Worm (Caenorhabditis elegans) whole organism, L4 larva: ENCODE data around the gene Y57G11C.14.
A peak's percentile ranks its signal among the peaks of the same experiment; 100 is the strongest.
"Not testable (repeated sequence)": the region's sequence is repeated elsewhere in the genome, so short reads cannot be mapped to it uniquely, and the experiment has no call there.

Source experiments
- D1046.2 ChIP-seq: fragments of 200-800 bp; sonication (Bioruptor generic); IDR thresholded peaks from 2 replicates; pipeline ENCODE4 v1.3.6; 2022; ENCODE audit warnings: missing genetic modification characterization, missing compliant biosample characterization
- F10B5.3 ChIP-seq: sonication (generic microtip); optimal IDR thresholded peaks from 2 replicates; lab custom pipeline; 2016; ENCODE audit warnings: mild to moderate bottlenecking, missing genetic modification characterization, missing compliant biosample characterization
- T26A8.4 ChIP-seq: fragments of 200-800 bp; sonication (Bioruptor generic); IDR thresholded peaks from 2 replicates; pipeline ENCODE4 v1.3.6; 2022; ENCODE audit warnings: missing genetic modification characterization, missing compliant biosample characterization
- Y105C5A.15 ChIP-seq: fragments of 200-800 bp; sonication (Bioruptor generic); IDR thresholded peaks from 2 replicates; pipeline ENCODE4 v1.3.6; 2022; ENCODE audit warnings: missing genetic modification characterization, missing compliant biosample characterization
- Y5F2A.4 ChIP-seq: fragments of 200-800 bp; sonication (Bioruptor generic); optimal IDR thresholded peaks from 2 replicates; lab custom pipeline; 2018; ENCODE audit warnings: mild to moderate bottlenecking, missing genetic modification characterization, missing compliant biosample characterization
- aly-2 ChIP-seq: sonication (generic microtip); optimal IDR thresholded peaks from 2 replicates; lab custom pipeline; 2018; ENCODE audit warnings: missing biosample characterization, missing genetic modification characterization
- arid-1 ChIP-seq: fragments of 200-800 bp; sonication (Bioruptor generic); conservative IDR thresholded peaks from 2 replicates; pipeline ENCODE4 v1.3.6; 2022; ENCODE audit warnings: missing genetic modification reagents, missing genetic modification characterization, missing compliant biosample characterization
- ceh-28 ChIP-seq: fragments of 150-350 bp; optimal IDR thresholded peaks from 2 replicates; lab custom pipeline; 2014; ENCODE audit warnings: missing biosample characterization, missing genetic modification reagents, missing genetic modification characterization
- daf-19 ChIP-seq: fragments of 200-800 bp; sonication (Bioruptor generic); conservative IDR thresholded peaks from 2 replicates; pipeline ENCODE4 v1.3.6; 2022; ENCODE audit warnings: missing genetic modification characterization, missing compliant biosample characterization
- daf-8 ChIP-seq: fragments of 200-800 bp; sonication (Bioruptor generic); IDR thresholded peaks from 2 replicates; pipeline ENCODE4 v1.3.6; 2022; ENCODE audit warnings: missing genetic modification characterization, missing compliant biosample characterization
- dmd-8 ChIP-seq: fragments of 200-800 bp; sonication (Bioruptor generic); IDR thresholded peaks from 2 replicates; pipeline ENCODE4 v1.3.6; 2022; ENCODE audit warnings: missing genetic modification characterization, missing compliant biosample characterization
- dmd-9 ChIP-seq: fragments of 200-800 bp; sonication (Bioruptor generic); IDR thresholded peaks from 2 replicates; pipeline ENCODE4 v1.3.6; 2022; ENCODE audit warnings: missing genetic modification reagents, missing genetic modification characterization, missing compliant biosample characterization
- dpl-1 ChIP-seq: fragments of 150-350 bp; optimal IDR thresholded peaks from 2 replicates; lab custom pipeline; 2014; ENCODE audit warnings: missing biosample characterization, missing genetic modification reagents, missing genetic modification characterization
- duxl-1 ChIP-seq: sonication (generic microtip); optimal IDR thresholded peaks from 2 replicates; lab custom pipeline; 2016; ENCODE audit warnings: mild to moderate bottlenecking, missing genetic modification characterization, moderate library complexity, missing compliant biosample characterization; ENCODE audit not compliant: poor library complexity
- egl-43 ChIP-seq: fragments of 200-800 bp; sonication (Bioruptor generic); IDR thresholded peaks from 2 replicates; pipeline ENCODE4 v1.3.6; 2022; ENCODE audit warnings: missing genetic modification reagents, missing genetic modification characterization, missing compliant biosample characterization
- hif-1 ChIP-seq, 2 experiments: sonication (generic microtip); optimal IDR thresholded peaks; 2 replicates each; lab custom pipeline; 2016 to 2017; ENCODE audit warnings: missing compliant biosample characterization in 2 of 2, missing genetic modification characterization in 2 of 2, missing genetic modification reagents in 2 of 2, missing genotype in 2 of 2, mild to moderate bottlenecking in 1 of 2
- hmg-1.1 ChIP-seq: fragments of 200-800 bp; sonication (Bioruptor generic); IDR thresholded peaks from 2 replicates; pipeline ENCODE4 v1.3.6; 2022; ENCODE audit warnings: missing genetic modification reagents, missing genetic modification characterization, missing compliant biosample characterization
- lin-13 ChIP-seq: fragments of 150-350 bp; optimal IDR thresholded peaks from 2 replicates; lab custom pipeline; 2014; ENCODE audit warnings: missing biosample characterization, missing genetic modification reagents, missing genetic modification characterization
- lin-29 ChIP-seq: fragments of 200-800 bp; sonication (Bioruptor generic); IDR thresholded peaks from 2 replicates; pipeline ENCODE4 v1.3.6; 2022; ENCODE audit warnings: missing genetic modification reagents, missing genetic modification characterization, missing compliant biosample characterization
- lin-38 ChIP-seq: fragments of 200-800 bp; sonication (Bioruptor generic); IDR thresholded peaks from 2 replicates; pipeline ENCODE4 v1.3.6; 2022; ENCODE audit warnings: missing genetic modification reagents, missing genetic modification characterization, missing compliant biosample characterization
- lir-3 ChIP-seq: sonication (generic microtip); optimal IDR thresholded peaks from 2 replicates; lab custom pipeline; 2016; ENCODE audit warnings: mild to moderate bottlenecking, missing genetic modification characterization, missing compliant biosample characterization
- madf-9 ChIP-seq: fragments of 200-800 bp; sonication (Bioruptor generic); conservative IDR thresholded peaks from 2 replicates; pipeline ENCODE4 v1.3.6; 2022; ENCODE audit warnings: missing genetic modification reagents, missing genetic modification characterization, missing compliant biosample characterization
- mdt-29 ChIP-seq: fragments of 200-800 bp; sonication (Bioruptor generic); IDR thresholded peaks from 2 replicates; pipeline ENCODE4 v1.3.6; 2022; ENCODE audit warnings: missing genetic modification reagents, missing genetic modification characterization, missing compliant biosample characterization
- mes-2 ChIP-seq: sonication (generic microtip); optimal IDR thresholded peaks from 2 replicates; lab custom pipeline; 2016; ENCODE audit warnings: missing genotype, mild to moderate bottlenecking, missing genetic modification characterization, missing compliant biosample characterization; ENCODE audit not compliant: poor library complexity, severe bottlenecking
- nhr-237 ChIP-seq: sonication (generic microtip); optimal IDR thresholded peaks from 2 replicates; lab custom pipeline; 2017; ENCODE audit warnings: missing biosample characterization, missing genetic modification characterization
- php-3 ChIP-seq: fragments of 200-800 bp; sonication (Bioruptor generic); IDR thresholded peaks from 2 replicates; pipeline ENCODE4 v1.3.6; 2022; ENCODE audit warnings: missing genetic modification reagents, missing genetic modification characterization, missing compliant biosample characterization
- snpc-4 ChIP-seq: fragments of 150-350 bp; optimal IDR thresholded peaks from 2 replicates; lab custom pipeline; 2014; ENCODE audit warnings: missing biosample characterization, missing genetic modification characterization
- zfp-2 ChIP-seq: sonication (generic microtip); optimal IDR thresholded peaks from 2 replicates; lab custom pipeline; 2016; ENCODE audit warnings: mild to moderate bottlenecking, missing genetic modification characterization, missing compliant biosample characterization
- zip-11 ChIP-seq: fragments of 200-800 bp; sonication (Bioruptor generic); IDR thresholded peaks from 2 replicates; pipeline ENCODE4 v1.3.6; 2022; ENCODE audit warnings: missing genetic modification characterization, missing compliant biosample characterization
- ztf-7 ChIP-seq: fragments of 150-350 bp; optimal IDR thresholded peaks from 2 replicates; lab custom pipeline; 2014; ENCODE audit warnings: missing biosample characterization, missing genetic modification characterization

The Y57G11C.14 gene

ce11 chrIV:14838095-14838494 is 39.0 kb downstream of the Y57G11C.14 start (continued):
- TF ChIP-seq zfp-2 (tag; lab: Kevin White, UChicago) (peak; percentile 34), hif-1 (tag; optimal IDR thresholded peaks at IDR 0.05; lab: Kevin White, UChicago) (peak; percentile 32 to 51), daf-8 (GFP tag; lab: Robert Waterston, UW) (no peak), hmg-1.1 (GFP tag; lab: Robert Waterston, UW) (peak; percentile 93), mes-2 (tag; lab: Kevin White, UChicago) (peak; percentile 84), duxl-1 (peak; percentile 93), dpl-1 (GFP tag; lab: Kevin White, UChicago) (peak; percentile 44), dmd-8 (GFP tag; lab: Robert Waterston, UW) (no peak; the same call in 1 of the 2 replicates), lin-13 (GFP tag; lab: Kevin White, UChicago) (peak; percentile 80), snpc-4 (tag; lab: Kevin White, UChicago) (no peak), daf-19 (GFP tag; lab: Robert Waterston, UW) (peak; percentile 90), ztf-7 (tag; lab: Kevin White, UChicago) (peak; percentile 93), dmd-9 (no peak), php-3 (peak; percentile 87), D1046.2 (GFP tag; lab: Robert Waterston, UW) (no peak), egl-43 (GFP tag; lab: Robert Waterston, UW) (no peak), Y5F2A.4 (GFP tag; lab: Kevin White, UChicago) (peak; percentile 62), Y105C5A.15 (peak; percentile 90), F10B5.3 (tag; lab: Kevin White, UChicago) (peak; percentile 6), lir-3 (tag; lab: Kevin White, UChicago) (peak; percentile 84), ceh-28 (peak; percentile 21), mdt-29 (GFP tag; lab: Robert Waterston, UW) (peak; percentile 80; the same call in 1 of the 2 replicates), aly-2 (tag; lab: Kevin White, UChicago) (no peak), T26A8.4 (no peak), arid-1 (GFP tag; lab: Robert Waterston, UW) (peak; percentile 82; the same call in 1 of the 2 replicates), nhr-237 (peak; percentile 20), lin-29 (GFP tag; lab: Robert Waterston, UW) (peak; percentile 68), zip-11 (GFP tag; lab: Robert Waterston, UW) (no peak)

- not testable (repeated sequence) for TF ChIP-seq madf-9 (GFP tag; lab: Robert Waterston, UW); lin-38 (GFP tag; lab: Robert Waterston, UW); lin-13 (GFP tag; lab: Kevin White, UChicago)
- TF ChIP-seq, all 104 proteins: peak for 0; not testable (repeated sequence) for 104
These were observed 44.0 kb downstream of the Y57G11C.14 start, which contains the start of gene Y57G11C.20 for ce11 chrIV:14843062-14843461. Gene Y57G11C.20, plus strand, starts transcription at chrIV:14843362.
